Worm (Caenorhabditis elegans): Measurements from ENCODE around the gene K02E7.12.

ce11 chrII:1091706-1092105 lies 20.7 kb downstream of the K02E7.12 start, which contains the start of gene snf-3:
- TF ChIP-seq klf-2 (GFP tag; conservative IDR thresholded peaks at IDR 0.05) (no peak), flt-1 (GFP tag; IDR thresholded peaks at IDR 0.05) (no peak), T22C8.4 (GFP tag; IDR thresholded peaks at IDR 0.05) (no peak), ref-1 (GFP tag; conservative IDR thresholded peaks at IDR 0.05) (no peak), med-1 (GFP tag; optimal IDR thresholded peaks at IDR 0.05; ENCODE audit: insufficient read depth) (no peak), ztf-23 (GFP tag; IDR thresholded peaks at IDR 0.05) (no peak)

Data from whole organism, midembryonic.